Fruit fly (Drosophila melanogaster) whole organism, wandering third instar larva: ENCODE measurements around the gene CG3224.

Experiments used
- Vsx2 ChIP-seq: fragments of 200-300, 225-300 bp; sonication (Bioruptor generic); optimal IDR thresholded peaks from 2 replicates; lab custom pipeline; 2018; ENCODE audit warnings: missing biosample characterization, missing genetic modification characterization; ENCODE audit not compliant: partially characterized antibody
- ey ChIP-seq: fragments of 200-800 bp; sonication (Bioruptor generic); optimal IDR thresholded peaks from 2 replicates; lab custom pipeline; 2016; ENCODE audit warnings: missing biosample characterization, missing genetic modification characterization
- fru ChIP-seq: fragments of 200-800 bp; sonication (Bioruptor generic); optimal IDR thresholded peaks from 3 replicates; lab custom pipeline; 2016; ENCODE audit warnings: missing biosample characterization, mild to moderate bottlenecking, missing genetic modification characterization
- jim ChIP-seq: fragments of 175-275, 200-325 bp; sonication (Bioruptor generic); optimal IDR thresholded peaks from 2 replicates; lab custom pipeline; 2016; ENCODE audit warnings: missing biosample characterization, mild to moderate bottlenecking, missing genetic modification characterization
- psq ChIP-seq: fragments of 200-800 bp; sonication (Bioruptor generic); optimal IDR thresholded peaks from 3 replicates; lab custom pipeline; 2017; ENCODE audit warnings: missing biosample characterization, mild to moderate bottlenecking, missing genetic modification characterization, moderate library complexity
- rgr ChIP-seq: fragments of 200-800 bp; sonication (Bioruptor generic); optimal IDR thresholded peaks from 3 replicates; lab custom pipeline; 2016; ENCODE audit warnings: missing biosample characterization, mild to moderate bottlenecking, missing genetic modification characterization
- usp ChIP-seq: fragments of >200 bp; optimal IDR thresholded peaks from 2 replicates; lab custom pipeline; 2017; ENCODE audit warnings: missing biosample characterization, missing genetic modification characterization

dm6 chrX:6698248-6698812, 37.1 kb upstream of the CG3224 start, which contains the start of gene CG14440:
- no peak for TF ChIP-seq fru (GFP tag; lab: Kevin White, UChicago)
- no peak for TF ChIP-seq ey (GFP tag; lab: Kevin White, UChicago)
- TF ChIP-seq usp (GFP tag; lab: Kevin White, UChicago) = no peak
- no peak for TF ChIP-seq rgr (GFP tag; lab: Kevin White, UChicago)
- no peak for TF ChIP-seq Vsx2 (GFP tag; lab: Kevin White, UChicago)
- no peak for TF ChIP-seq jim (GFP tag; lab: Kevin White, UChicago)
- no peak for TF ChIP-seq psq (GFP tag; lab: Kevin White, UChicago)
